Fruit fly (Drosophila melanogaster) whole organism: ENCODE data around the gene Rgl.

Experiments used
- Dll ChIP-seq: fragments of >200 bp; optimal IDR thresholded peaks from 2 replicates; lab custom pipeline; 2017
- EcR ChIP-seq, 2 experiments: fragments of >200 bp; optimal IDR thresholded peaks; 2 replicates each; lab custom pipeline; 2017; ENCODE audit warnings: missing biosample characterization in 2 of 2, missing genetic modification characterization in 2 of 2, missing genetic modification reagents in 2 of 2
- pan ChIP-seq: fragments of >200 bp; optimal IDR thresholded peaks from 2 replicates; lab custom pipeline; 2017

DNA sequence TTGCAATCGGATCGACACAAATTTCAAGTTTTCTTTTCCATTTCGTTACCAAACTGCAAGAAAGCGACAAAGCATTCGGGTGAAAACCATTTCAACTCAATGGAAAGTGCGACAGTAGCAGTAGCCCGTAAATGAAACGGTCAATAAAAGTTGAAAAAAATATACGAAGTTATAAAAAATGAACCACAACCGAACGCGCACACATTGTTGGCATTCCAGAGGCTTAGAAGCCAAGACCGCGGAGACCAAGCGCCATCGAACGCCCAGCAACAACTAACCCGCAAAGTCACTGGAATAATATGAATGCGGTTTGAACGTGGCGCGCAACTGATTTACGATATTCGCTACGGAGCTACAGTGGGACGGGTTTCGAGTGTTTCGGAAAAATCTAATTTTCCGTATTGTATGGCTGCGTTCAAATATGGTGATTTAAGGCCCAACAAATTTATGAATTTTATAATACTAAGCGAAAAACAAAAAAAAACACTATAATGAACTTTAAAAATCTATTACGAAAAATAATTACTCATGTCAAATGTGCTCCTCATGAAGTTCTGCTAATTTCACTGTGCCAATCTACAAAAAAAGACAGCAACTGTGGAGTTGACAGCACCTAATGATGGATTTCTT is 3.0 kb downstream of the Rgl start:
- TF ChIP-seq pan (lab: Kevin White, UChicago) (no peak), EcR (GFP tag; optimal IDR thresholded peaks at IDR 0.05; lab: Kevin White, UChicago) (no peak), Dll (lab: Kevin White, UChicago) (no peak)
